Worm (Caenorhabditis elegans) whole organism, L2 larva: Measurements from ENCODE around the gene cest-2.1.

ENCODE experiments used
- C34F6.9 ChIP-seq: fragments of 150-350 bp; optimal IDR thresholded peaks from 2 replicates; lab custom pipeline; 2014; ENCODE audit warnings: missing biosample characterization, missing genetic modification characterization
- F13H6.1 ChIP-seq: sonication (generic microtip); optimal IDR thresholded peaks from 2 replicates; lab custom pipeline; 2016; ENCODE audit warnings: missing genetic modification characterization, missing compliant biosample characterization
- R02D3.7 ChIP-seq: fragments of 150-350 bp; optimal IDR thresholded peaks from 2 replicates; lab custom pipeline; 2014; ENCODE audit warnings: missing biosample characterization, missing genetic modification characterization
- ZK546.5 ChIP-seq: sonication (generic microtip); optimal IDR thresholded peaks from 2 replicates; lab custom pipeline; 2017; ENCODE audit warnings: missing biosample characterization, missing genetic modification characterization
- alr-1 ChIP-seq: fragments of 150-350 bp; optimal IDR thresholded peaks from 2 replicates; lab custom pipeline; 2014; ENCODE audit warnings: missing biosample characterization, missing genetic modification characterization
- ama-1 ChIP-seq: fragments of 150-350 bp; optimal IDR thresholded peaks from 2 replicates; lab custom pipeline; 2018; ENCODE audit warnings: inconsistent platforms
- ceh-16 ChIP-seq: fragments of 150-350 bp; optimal IDR thresholded peaks from 2 replicates; lab custom pipeline; 2014; ENCODE audit warnings: missing biosample characterization, missing genetic modification characterization
- ceh-82 ChIP-seq: fragments of 150-350 bp; optimal IDR thresholded peaks from 2 replicates; lab custom pipeline; 2014; ENCODE audit warnings: missing biosample characterization, missing genetic modification characterization
- crh-2 ChIP-seq: sonication (generic microtip); optimal IDR thresholded peaks from 2 replicates; lab custom pipeline; 2017; ENCODE audit warnings: missing biosample characterization, missing genetic modification characterization
- dmd-4 ChIP-seq: sonication (generic microtip); optimal IDR thresholded peaks from 2 replicates; lab custom pipeline; 2017; ENCODE audit warnings: missing biosample characterization, missing genetic modification characterization
- egl-27 ChIP-seq: sonication (generic microtip); optimal IDR thresholded peaks from 3 replicates; lab custom pipeline; 2017; ENCODE audit warnings: missing biosample characterization, missing genetic modification reagents, missing genetic modification characterization
- elt-1 ChIP-seq: fragments of 150-350 bp; optimal IDR thresholded peaks from 2 replicates; lab custom pipeline; 2014; ENCODE audit warnings: missing biosample characterization, missing genetic modification characterization
- elt-3 ChIP-seq: sonication (generic microtip); optimal IDR thresholded peaks from 2 replicates; lab custom pipeline; 2017; ENCODE audit warnings: missing biosample characterization, missing genetic modification characterization
- fos-1 ChIP-seq: fragments of 150-350 bp; optimal IDR thresholded peaks from 2 replicates; lab custom pipeline; 2014; ENCODE audit warnings: missing biosample characterization, missing genetic modification characterization
- gmeb-1 ChIP-seq: fragments of 150-350 bp; optimal IDR thresholded peaks from 2 replicates; lab custom pipeline; 2014; ENCODE audit warnings: missing biosample characterization, missing genetic modification characterization
- lin-11 ChIP-seq: fragments of 150-350 bp; sonication (generic microtip); optimal IDR thresholded peaks from 2 replicates; lab custom pipeline; 2014; ENCODE audit warnings: missing biosample characterization, missing genetic modification characterization, inconsistent platforms, mixed read lengths
- lin-13 ChIP-seq: fragments of 150-350 bp; optimal IDR thresholded peaks from 2 replicates; lab custom pipeline; 2014; ENCODE audit warnings: missing biosample characterization, missing genetic modification reagents, missing genetic modification characterization
- lin-39 ChIP-seq: fragments of 150-350 bp; optimal IDR thresholded peaks from 2 replicates; lab custom pipeline; 2014; ENCODE audit warnings: missing biosample characterization, missing genetic modification reagents, missing genetic modification characterization
- lsy-2 ChIP-seq, 2 experiments: fragments of 150-350 bp in 1 of 2; sonication (generic microtip) in 1 of 2; optimal IDR thresholded peaks; 2 replicates each; lab custom pipeline; 2014 to 2017; ENCODE audit warnings: missing biosample characterization in 2 of 2, missing genetic modification characterization in 2 of 2
- mab-5 ChIP-seq: fragments of 150-350 bp; optimal IDR thresholded peaks from 2 replicates; lab custom pipeline; 2014; ENCODE audit warnings: missing biosample characterization, missing genetic modification characterization
- mbf-1 ChIP-seq: sonication (generic microtip); optimal IDR thresholded peaks from 2 replicates; lab custom pipeline; 2017; ENCODE audit warnings: missing biosample characterization, missing genetic modification characterization
- mdl-1 ChIP-seq, 2 experiments: fragments of 150-350 bp in 1 of 2; sonication (generic microtip) in 1 of 2; optimal IDR thresholded peaks; 2 replicates each; lab custom pipeline; 2017; ENCODE audit warnings: missing biosample characterization in 2 of 2, missing genetic modification characterization in 2 of 2
- nhr-10 ChIP-seq: sonication (generic microtip); optimal IDR thresholded peaks from 2 replicates; lab custom pipeline; 2017; ENCODE audit warnings: missing biosample characterization, missing genetic modification characterization
- nhr-11 ChIP-seq: fragments of 150-350 bp; optimal IDR thresholded peaks from 2 replicates; lab custom pipeline; 2014; ENCODE audit warnings: missing biosample characterization, missing genetic modification characterization
- nhr-12 ChIP-seq: fragments of 150-350 bp; optimal IDR thresholded peaks from 2 replicates; lab custom pipeline; 2014; ENCODE audit warnings: missing biosample characterization, missing genetic modification characterization
- nhr-129 ChIP-seq: fragments of 150-350 bp; optimal IDR thresholded peaks from 2 replicates; lab custom pipeline; 2014; ENCODE audit warnings: missing biosample characterization, missing genetic modification characterization
- nhr-23 ChIP-seq: fragments of 150-350 bp; optimal IDR thresholded peaks from 2 replicates; lab custom pipeline; 2014; ENCODE audit warnings: missing biosample characterization, missing genetic modification reagents, missing genetic modification characterization
- nhr-237 ChIP-seq: fragments of 150-350 bp; optimal IDR thresholded peaks from 2 replicates; lab custom pipeline; 2014; ENCODE audit warnings: missing biosample characterization, missing genetic modification characterization
- nhr-25 ChIP-seq: fragments of 150-350 bp; sonication (generic microtip); optimal IDR thresholded peaks from 3 replicates; lab custom pipeline; 2014; ENCODE audit warnings: missing biosample characterization, missing genetic modification characterization
- peb-1 ChIP-seq: fragments of 150-350 bp; optimal IDR thresholded peaks from 2 replicates; lab custom pipeline; 2014; ENCODE audit warnings: missing biosample characterization, missing genetic modification characterization
- sem-4 ChIP-seq: fragments of 150-350 bp; optimal IDR thresholded peaks from 2 replicates; lab custom pipeline; 2014; ENCODE audit warnings: missing biosample characterization, missing genetic modification reagents, missing genetic modification characterization
- skn-1 ChIP-seq: sonication (generic microtip); optimal IDR thresholded peaks from 2 replicates; lab custom pipeline; 2017; ENCODE audit warnings: missing biosample characterization, missing genetic modification characterization
- sma-3 ChIP-seq: sonication (generic microtip); optimal IDR thresholded peaks from 2 replicates; lab custom pipeline; 2016; ENCODE audit warnings: missing genetic modification reagents, missing genetic modification characterization, missing compliant biosample characterization
- sma-9 ChIP-seq, 2 experiments: fragments of 150-350 bp in 1 of 2; sonication (generic microtip) in 1 of 2; optimal IDR thresholded peaks; 2 replicates each; lab custom pipeline; 2014 to 2016; ENCODE audit warnings: missing genetic modification characterization in 2 of 2, mild to moderate bottlenecking in 1 of 2, missing biosample characterization in 1 of 2, missing compliant biosample characterization in 1 of 2, missing genetic modification reagents in 1 of 2, moderate library complexity in 1 of 2
- snpc-4 ChIP-seq: fragments of 150-350 bp; optimal IDR thresholded peaks from 2 replicates; lab custom pipeline; 2014; ENCODE audit warnings: missing biosample characterization, missing genetic modification characterization
- unc-39 ChIP-seq: fragments of 150-350 bp; optimal IDR thresholded peaks from 2 replicates; lab custom pipeline; 2014; ENCODE audit warnings: missing biosample characterization, missing genetic modification characterization
- unc-55 ChIP-seq: fragments of 150-350 bp; sonication (generic microtip); optimal IDR thresholded peaks from 3 replicates; lab custom pipeline; 2014; ENCODE audit warnings: missing biosample characterization, missing genetic modification reagents, missing genetic modification characterization
- unc-62 ChIP-seq: fragments of 150-350 bp; optimal IDR thresholded peaks from 2 replicates; lab custom pipeline; 2014; ENCODE audit warnings: missing biosample characterization, missing genetic modification reagents, missing genetic modification characterization
- zag-1 ChIP-seq: fragments of 150-350 bp; optimal IDR thresholded peaks from 2 replicates; lab custom pipeline; 2014; ENCODE audit warnings: missing biosample characterization, missing genetic modification characterization
- ztf-1 ChIP-seq: fragments of 200-800 bp; sonication (Bioruptor generic); conservative IDR thresholded peaks from 2 replicates; pipeline ENCODE4 v1.3.6; 2022; ENCODE audit warnings: missing genetic modification characterization, missing compliant biosample characterization

Gene cest-2.1

DNA sequence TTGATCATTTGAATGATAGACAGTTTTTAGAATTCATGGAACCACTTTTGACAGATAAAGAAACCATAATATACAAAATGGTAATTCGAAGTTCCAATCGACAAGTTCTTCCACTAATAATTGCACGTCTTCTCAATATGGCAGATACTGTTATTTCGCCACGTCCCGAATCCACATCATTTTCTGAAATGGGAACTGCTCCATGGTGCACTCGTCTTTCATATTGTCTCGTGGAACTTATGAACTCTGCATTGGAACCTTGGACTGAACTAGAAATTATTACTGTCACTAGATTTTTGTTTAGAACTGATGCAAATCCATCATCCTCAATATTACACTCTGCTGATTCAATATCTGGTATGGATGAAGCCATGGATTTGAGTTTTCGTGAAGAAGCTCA is 15.8 kb upstream of the cest-2.1 start:
- TF ChIP-seq fos-1 (tag; lab: Kevin White, UChicago) (no peak), ama-1 (no peak)

DNA sequence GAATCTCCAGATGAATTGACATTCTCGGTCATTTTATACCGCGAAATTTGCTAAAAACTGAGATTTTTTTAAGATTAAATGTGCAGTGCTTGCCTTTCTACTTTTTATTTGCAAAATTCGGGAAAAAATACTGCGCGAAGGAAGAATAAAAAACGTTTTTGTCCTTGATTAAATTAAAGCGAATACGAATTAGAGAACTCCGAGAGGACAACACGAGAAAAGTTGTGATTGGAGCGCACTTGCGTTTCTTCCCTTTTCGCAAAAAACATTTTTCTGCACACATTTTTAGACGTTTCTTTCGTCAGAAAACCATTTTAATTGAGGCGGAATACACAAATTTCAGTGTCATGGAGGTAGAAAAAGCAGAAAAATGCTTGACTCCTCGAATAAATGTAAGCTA is 14.2 kb upstream of the cest-2.1 start, which contains the start of the genes trm-1 and ints-2:
Gene trm-1 (minus strand): TSS at position 175 of the 400 bp plus-strand sequence.
Gene ints-2 (plus strand): TSS at position 249 of the 400 bp plus-strand sequence.
- TF ChIP-seq nhr-23 (tag; lab: Kevin White, UChicago) (no peak), ztf-1 (GFP tag; lab: Robert Waterston, UW) (no peak), peb-1 (tag; lab: Kevin White, UChicago) (no peak), lin-11 (tag; lab: Kevin White, UChicago) (no peak), R02D3.7 (tag; lab: Kevin White, UChicago) (no peak), zag-1 (tag; lab: Kevin White, UChicago) (peak; percentile 42), snpc-4 (no peak), mdl-1 (tag; optimal IDR thresholded peaks at IDR 0.05; lab: Kevin White, UChicago) (no peak), ceh-16 (tag; lab: Kevin White, UChicago) (no peak), ceh-82 (tag; lab: Kevin White, UChicago) (no peak), lin-13 (peak; percentile 56), gmeb-1 (tag; lab: Kevin White, UChicago) (peak; percentile 73), nhr-10 (tag; lab: Kevin White, UChicago) (peak; percentile 13), elt-3 (no peak), unc-62 (GFP tag; lab: Kevin White, UChicago) (no peak), alr-1 (tag; lab: Kevin White, UChicago) (no peak), ama-1 (peak; percentile 25), nhr-237 (tag; lab: Kevin White, UChicago) (no peak), egl-27 (tag; lab: Kevin White, UChicago) (peak; percentile 65), nhr-25 (tag; lab: Kevin White, UChicago) (peak; percentile 68), lsy-2 (tag; optimal IDR thresholded peaks at IDR 0.05; lab: Kevin White, UChicago) (peak; percentile 60 to 80), elt-1 (tag; lab: Kevin White, UChicago) (no peak), F13H6.1 (tag; lab: Kevin White, UChicago) (peak; percentile 45), sma-3 (GFP tag; lab: Kevin White, UChicago) (peak; percentile 51), nhr-12 (tag; lab: Kevin White, UChicago) (no peak), unc-39 (tag; lab: Kevin White, UChicago) (no peak), sem-4 (tag; lab: Kevin White, UChicago) (peak; percentile 22), sma-9 (GFP tag; optimal IDR thresholded peaks at IDR 0.05; lab: Kevin White, UChicago) (peak; percentile 63), sma-9 (tag; optimal IDR thresholded peaks at IDR 0.05; lab: Kevin White, UChicago) (no peak), nhr-11 (tag; lab: Kevin White, UChicago) (no peak), dmd-4 (tag; lab: Kevin White, UChicago) (no peak), crh-2 (tag; lab: Kevin White, UChicago) (peak; percentile 64), ZK546.5 (tag; lab: Kevin White, UChicago) (no peak), mab-5 (tag; lab: Kevin White, UChicago) (no peak), unc-55 (peak; percentile 82), fos-1 (tag; lab: Kevin White, UChicago) (peak; percentile 30), nhr-129 (tag; lab: Kevin White, UChicago) (peak; percentile 60), C34F6.9 (tag; lab: Kevin White, UChicago) (peak; percentile 86), skn-1 (no peak), mbf-1 (tag; lab: Kevin White, UChicago) (no peak), lin-39 (tag; lab: Kevin White, UChicago) (no peak)

- no peak for TF ChIP-seq lin-39 (tag; lab: Kevin White, UChicago)
Observed at ce11 chrV:14182860-14183259, 11.6 kb upstream of the cest-2.1 start, which contains the start of gene cest-2.3. Gene cest-2.3, minus strand, starts transcription at chrV:14182960.
